Worm (Caenorhabditis elegans) whole organism, mixed stage, embryonic: Measurements from ENCODE around the gene ilys-6.

ENCODE experiments used
- M03D4.4 ChIP-seq: sonication (generic microtip); optimal IDR thresholded peaks from 2 replicates; lab custom pipeline; 2017; ENCODE audit warnings: mild to moderate bottlenecking, missing genetic modification characterization, missing compliant biosample characterization
- bed-3 ChIP-seq: fragments of 200-800 bp; sonication (Bioruptor generic); optimal IDR thresholded peaks from 3 replicates; lab custom pipeline; 2018; ENCODE audit warnings: mild to moderate bottlenecking, missing genetic modification characterization, moderate library complexity, missing compliant biosample characterization
- blmp-1 ChIP-seq: fragments of 150-350 bp; optimal IDR thresholded peaks from 2 replicates; lab custom pipeline; 2014; ENCODE audit warnings: missing biosample characterization, missing genetic modification characterization
- ceh-39 ChIP-seq: fragments of 150-350 bp; optimal IDR thresholded peaks from 2 replicates; lab custom pipeline; 2014; ENCODE audit warnings: missing biosample characterization, missing genetic modification characterization
- ceh-43 ChIP-seq: fragments of 200-800 bp; sonication (Bioruptor generic); optimal IDR thresholded peaks from 2 replicates; lab custom pipeline; 2018; ENCODE audit warnings: mild to moderate bottlenecking, missing genetic modification characterization, moderate library complexity, missing compliant biosample characterization
- ceh-83 ChIP-seq: fragments of 200-800 bp; sonication (Bioruptor generic); optimal IDR thresholded peaks from 2 replicates; lab custom pipeline; 2018; ENCODE audit warnings: mild to moderate bottlenecking, missing genetic modification characterization, missing compliant biosample characterization
- ces-1 ChIP-seq: fragments of 150-350 bp; optimal IDR thresholded peaks from 2 replicates; lab custom pipeline; 2014; ENCODE audit warnings: missing biosample characterization, missing genetic modification reagents, missing genetic modification characterization
- cnd-1 ChIP-seq: fragments of 200-800 bp; sonication (Bioruptor generic); optimal IDR thresholded peaks from 2 replicates; lab custom pipeline; 2018; ENCODE audit warnings: mild to moderate bottlenecking, missing genetic modification characterization, missing compliant biosample characterization
- drap-1 ChIP-seq: fragments of 200-800 bp; sonication (Bioruptor generic); optimal IDR thresholded peaks from 3 replicates; lab custom pipeline; 2018; ENCODE audit warnings: mild to moderate bottlenecking, missing genetic modification characterization, missing compliant biosample characterization
- elt-1 ChIP-seq: sonication (generic microtip); optimal IDR thresholded peaks from 2 replicates; lab custom pipeline; 2017; ENCODE audit warnings: missing genetic modification characterization, mild to moderate bottlenecking, missing compliant biosample characterization, antibody characterized with exemption, moderate library complexity, borderline replicate concordance; ENCODE audit not compliant: insufficient read depth
- elt-3 ChIP-seq: fragments of 150-350 bp; optimal IDR thresholded peaks from 2 replicates; lab custom pipeline; 2014; ENCODE audit warnings: missing biosample characterization, missing genetic modification characterization
- flh-1 ChIP-seq: fragments of 200-800 bp; sonication (Bioruptor generic); optimal IDR thresholded peaks from 2 replicates; lab custom pipeline; 2018; ENCODE audit warnings: mild to moderate bottlenecking, missing genetic modification characterization, moderate library complexity, missing compliant biosample characterization
- ham-2 ChIP-seq: fragments of 200-800 bp; sonication (Bioruptor generic); optimal IDR thresholded peaks from 2 replicates; lab custom pipeline; 2018; ENCODE audit warnings: mild to moderate bottlenecking, missing genetic modification characterization, missing compliant biosample characterization
- hlh-1 ChIP-seq: fragments of 150-350 bp; optimal IDR thresholded peaks from 2 replicates; lab custom pipeline; 2014; ENCODE audit warnings: missing biosample characterization, missing genetic modification reagents, missing genetic modification characterization
- lin-13 ChIP-seq: fragments of 150-350 bp; optimal IDR thresholded peaks from 2 replicates; lab custom pipeline; 2014; ENCODE audit warnings: missing biosample characterization, missing genetic modification characterization
- lin-32 ChIP-seq: fragments of 200-800 bp; sonication (Bioruptor generic); optimal IDR thresholded peaks from 2 replicates; lab custom pipeline; 2018; ENCODE audit warnings: mild to moderate bottlenecking, missing genetic modification characterization, missing compliant biosample characterization
- lsy-2 ChIP-seq: fragments of 150-350 bp; optimal IDR thresholded peaks from 2 replicates; lab custom pipeline; 2014; ENCODE audit warnings: missing biosample characterization, missing genetic modification characterization
- mab-5 ChIP-seq: fragments of 150-350 bp; optimal IDR thresholded peaks from 2 replicates; lab custom pipeline; 2014; ENCODE audit warnings: missing biosample characterization, missing genetic modification characterization
- mep-1 ChIP-seq: fragments of 150-350 bp; optimal IDR thresholded peaks from 2 replicates; lab custom pipeline; 2017; ENCODE audit warnings: missing biosample characterization, missing genetic modification reagents, missing genetic modification characterization, inconsistent platforms
- nhr-12 ChIP-seq: fragments of 150-350 bp; optimal IDR thresholded peaks from 2 replicates; lab custom pipeline; 2014; ENCODE audit warnings: missing biosample characterization, missing genetic modification characterization
- nhr-2 ChIP-seq: fragments of 150-350 bp; optimal IDR thresholded peaks from 2 replicates; lab custom pipeline; 2014; ENCODE audit warnings: missing biosample characterization, missing genetic modification characterization
- nhr-237 ChIP-seq: fragments of 150-350 bp; optimal IDR thresholded peaks from 2 replicates; lab custom pipeline; 2014; ENCODE audit warnings: missing biosample characterization, missing genetic modification characterization
- nhr-28 ChIP-seq: fragments of 150-350 bp; optimal IDR thresholded peaks from 2 replicates; lab custom pipeline; 2014; ENCODE audit warnings: missing biosample characterization, missing genetic modification characterization
- nhr-76 ChIP-seq: sonication (generic microtip); optimal IDR thresholded peaks from 2 replicates; lab custom pipeline; 2017; ENCODE audit warnings: missing biosample characterization, missing genetic modification characterization
- pha-4 ChIP-seq: fragments of 150-350 bp; optimal IDR thresholded peaks from 2 replicates; lab custom pipeline; 2018; ENCODE audit warnings: missing biosample characterization, missing genetic modification reagents, missing genetic modification characterization
- sem-2 ChIP-seq: fragments of 200-800 bp; sonication (Bioruptor generic); optimal IDR thresholded peaks from 2 replicates; lab custom pipeline; 2018; ENCODE audit warnings: mild to moderate bottlenecking, missing genetic modification characterization, missing compliant biosample characterization
- snpc-4 ChIP-seq: fragments of 150-350 bp; optimal IDR thresholded peaks from 2 replicates; lab custom pipeline; 2014; ENCODE audit warnings: missing biosample characterization, missing genetic modification characterization
- sptf-1 ChIP-seq: sonication (generic microtip); optimal IDR thresholded peaks from 2 replicates; lab custom pipeline; 2017; ENCODE audit warnings: mild to moderate bottlenecking, missing genetic modification characterization, moderate library complexity, missing compliant biosample characterization
- tbx-8 ChIP-seq: fragments of 200-800 bp; sonication (Bioruptor generic); optimal IDR thresholded peaks from 2 replicates; lab custom pipeline; 2018; ENCODE audit warnings: mild to moderate bottlenecking, missing genetic modification characterization, moderate library complexity, missing compliant biosample characterization
- unc-120 ChIP-seq: sonication (generic microtip); optimal IDR thresholded peaks from 2 replicates; lab custom pipeline; 2017; ENCODE audit warnings: missing genetic modification characterization, missing compliant biosample characterization; ENCODE audit not compliant: poor library complexity, severe bottlenecking
- unc-39 ChIP-seq: fragments of 150-350 bp; optimal IDR thresholded peaks from 2 replicates; lab custom pipeline; 2014; ENCODE audit warnings: missing biosample characterization, missing genetic modification characterization
- unc-62 ChIP-seq: fragments of 150-350 bp; optimal IDR thresholded peaks from 2 replicates; lab custom pipeline; 2014; ENCODE audit warnings: missing biosample characterization, missing genetic modification reagents, missing genetic modification characterization
- ztf-11 ChIP-seq: fragments of 150-350 bp; optimal IDR thresholded peaks from 2 replicates; lab custom pipeline; 2014; ENCODE audit warnings: missing biosample characterization, missing genetic modification characterization

ilys-6 gene

DNA sequence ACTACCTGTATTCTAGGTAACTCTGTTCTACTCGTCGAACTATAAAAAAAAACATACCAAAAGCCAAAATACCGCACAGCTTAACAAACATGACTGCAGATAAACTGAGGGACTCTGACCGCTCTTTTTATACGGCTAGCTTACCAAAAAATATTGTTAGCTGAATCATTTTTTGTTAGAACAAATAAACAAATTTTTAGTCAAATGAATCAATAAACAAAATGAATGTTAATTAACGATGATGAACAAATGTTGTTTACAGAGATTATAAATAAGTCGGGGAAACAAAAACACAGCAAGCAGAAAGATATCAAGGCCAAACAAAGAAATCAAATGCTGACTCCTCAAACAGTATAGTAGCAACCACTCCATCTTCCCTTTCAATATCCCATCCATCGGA is at the start of gene ilys-6:
Gene ilys-6 (minus strand): TSS at position 101 of the 400 bp plus-strand sequence.
- TF ChIP-seq ces-1 (GFP tag; lab: Kevin White, UChicago) (no peak), nhr-2 (tag; lab: Kevin White, UChicago) (no peak), unc-39 (tag; lab: Kevin White, UChicago) (no peak), hlh-1 (tag; lab: Kevin White, UChicago) (no peak), unc-62 (GFP tag; lab: Kevin White, UChicago) (no peak), nhr-12 (tag; lab: Kevin White, UChicago) (no peak), cnd-1 (no peak), lin-13 (tag; lab: Kevin White, UChicago) (no peak), ham-2 (GFP tag; lab: Kevin White, UChicago) (no peak), flh-1 (GFP tag; lab: Kevin White, UChicago) (no peak), mep-1 (tag; lab: Kevin White, UChicago) (no peak), drap-1 (GFP tag; lab: Kevin White, UChicago) (no peak), tbx-8 (GFP tag; lab: Kevin White, UChicago) (no peak), sem-2 (GFP tag; lab: Kevin White, UChicago) (no peak)

- TF ChIP-seq unc-120 = no peak
- no peak for TF ChIP-seq ztf-11 (tag; lab: Kevin White, UChicago)
- no peak for TF ChIP-seq ham-2 (GFP tag; lab: Kevin White, UChicago)
Measured at ce11 chrIV:4112387-4112786, 48.9 kb upstream of the ilys-6 start, which contains the start of gene F49F1.14. Gene F49F1.14 (minus strand): TSS chrIV:4112487.

- TF ChIP-seq unc-62 (GFP tag; lab: Kevin White, UChicago) (no peak), hlh-1 (tag; lab: Kevin White, UChicago) (no peak), sem-2 (GFP tag; lab: Kevin White, UChicago) (no peak)
Measured at ce11 chrIV:4108767-4109166, 45.3 kb upstream of the ilys-6 start, which contains the start of gene C35B1.7. Gene C35B1.7 (plus strand): TSS chrIV:4109067.

DNA sequence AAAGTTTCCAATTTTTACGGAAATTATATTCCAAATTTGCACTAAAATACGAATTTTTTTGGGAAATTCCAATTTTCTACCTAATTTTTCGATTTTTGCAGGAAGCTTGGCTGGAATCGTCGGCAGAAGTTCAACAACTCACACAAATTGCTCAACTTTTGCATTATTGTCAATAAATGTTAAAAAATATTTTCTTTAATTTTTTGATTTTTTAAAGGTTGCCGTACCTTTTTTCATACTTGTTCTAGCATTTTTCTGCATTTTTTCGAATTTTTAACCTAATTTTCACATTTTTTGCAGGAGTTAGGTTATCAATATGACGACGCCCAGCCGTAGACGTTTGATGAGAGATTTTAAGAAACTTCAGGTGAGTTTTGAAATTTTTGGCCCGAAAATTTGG is 39.2 kb upstream of the ilys-6 start, which contains the start of gene ubc-1:
Gene ubc-1 (plus strand): TSS at position 301 of the 400 bp plus-strand sequence.
- no peak for TF ChIP-seq nhr-2 (tag; lab: Kevin White, UChicago)
- TF ChIP-seq nhr-237 = no peak
- no peak for TF ChIP-seq mep-1 (tag; lab: Kevin White, UChicago)
- TF ChIP-seq elt-1 (tag; lab: Kevin White, UChicago) = no peak
- TF ChIP-seq unc-39 (tag; lab: Kevin White, UChicago) = no peak
- TF ChIP-seq nhr-76 = no peak
- TF ChIP-seq bed-3 = no peak
- TF ChIP-seq lin-13 (tag; lab: Kevin White, UChicago) = no peak
- TF ChIP-seq ceh-43 (GFP tag; lab: Kevin White, UChicago) = no peak
- TF ChIP-seq ztf-11 (tag; lab: Kevin White, UChicago) = no peak
- TF ChIP-seq ham-2 (GFP tag; lab: Kevin White, UChicago) = no peak
- TF ChIP-seq hlh-1 (tag; lab: Kevin White, UChicago) = no peak
- TF ChIP-seq drap-1 (GFP tag; lab: Kevin White, UChicago) = no peak
- TF ChIP-seq snpc-4 (tag; lab: Kevin White, UChicago) = no peak
- TF ChIP-seq ceh-83 (GFP tag; lab: Kevin White, UChicago) = no peak
- no peak for TF ChIP-seq flh-1 (GFP tag; lab: Kevin White, UChicago)
- no peak for TF ChIP-seq ces-1 (GFP tag; lab: Kevin White, UChicago)
- no peak for TF ChIP-seq lin-32 (GFP tag; lab: Kevin White, UChicago)
- TF ChIP-seq blmp-1 (tag; lab: Kevin White, UChicago) = no peak
- no peak for TF ChIP-seq lsy-2 (tag; lab: Kevin White, UChicago)
- TF ChIP-seq, all 35 proteins: peak for 0

DNA sequence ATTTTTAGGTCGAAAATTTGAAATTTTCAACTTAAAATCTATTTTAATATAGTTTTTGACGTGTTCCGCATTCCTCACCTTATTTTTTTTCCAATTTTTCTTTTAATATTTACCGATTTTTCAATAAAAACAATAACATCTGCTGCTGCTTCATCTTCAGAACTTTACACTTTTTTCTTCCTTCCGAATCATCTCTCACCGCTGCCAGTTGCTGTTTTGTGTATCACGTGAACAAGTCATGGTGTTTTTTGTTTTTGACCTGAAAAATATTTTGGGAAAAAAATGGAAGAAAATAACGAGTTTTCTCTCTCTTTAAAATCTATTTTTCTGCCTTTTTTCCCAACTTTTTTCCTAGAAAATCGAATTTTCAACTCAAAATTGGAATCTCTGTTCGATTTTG is 36.3 kb upstream of the ilys-6 start:
- TF ChIP-seq elt-3 (tag; lab: Kevin White, UChicago) (no peak), hlh-1 (tag; lab: Kevin White, UChicago) (peak; percentile 13)

DNA sequence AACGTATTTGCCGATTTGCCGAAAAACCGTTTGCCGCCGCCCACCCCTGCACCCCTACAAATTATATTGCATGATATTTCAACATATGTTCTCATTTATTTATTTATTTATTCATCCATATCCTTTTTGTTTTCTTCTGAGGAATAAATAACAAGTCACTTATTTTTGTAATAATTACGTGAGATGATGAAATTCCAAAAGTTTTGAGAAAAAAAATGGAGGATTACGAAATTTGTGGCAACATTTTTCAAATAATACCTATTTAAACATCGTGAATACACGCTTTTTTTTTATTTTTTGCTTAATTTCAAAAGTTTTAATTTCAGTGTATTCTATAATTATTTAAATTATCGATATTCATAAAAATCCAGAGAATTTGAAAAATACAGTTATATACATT is 33.5 kb upstream of the ilys-6 start:
- TF ChIP-seq flh-1 (GFP tag; lab: Kevin White, UChicago) = no peak
- no peak for TF ChIP-seq ztf-11 (tag; lab: Kevin White, UChicago)
- TF ChIP-seq pha-4 (tag; lab: Kevin White, UChicago) = no peak
- no peak for TF ChIP-seq nhr-28
- TF ChIP-seq ceh-39 (tag; lab: Kevin White, UChicago) = no peak
- no peak for TF ChIP-seq mab-5 (tag; lab: Kevin White, UChicago)
- no peak for TF ChIP-seq sptf-1 (tag; lab: Kevin White, UChicago)
- no peak for TF ChIP-seq cnd-1
- no peak for TF ChIP-seq nhr-237
- no peak for TF ChIP-seq M03D4.4 (tag; lab: Kevin White, UChicago)
- no peak for TF ChIP-seq tbx-8 (GFP tag; lab: Kevin White, UChicago)
- TF ChIP-seq ceh-43 (GFP tag; lab: Kevin White, UChicago) = no peak
- no peak for TF ChIP-seq bed-3
- TF ChIP-seq unc-62 (GFP tag; lab: Kevin White, UChicago) = no peak
